Fruit fly (Drosophila melanogaster) whole organism, embryonic: ENCODE data around the gene CG10598.

Source experiments
- BtbVII ChIP-seq: fragments of 200-800 bp; sonication (Bioruptor generic); optimal IDR thresholded peaks from 3 replicates; lab custom pipeline; 2017; ENCODE audit warnings: missing biosample characterization, mild to moderate bottlenecking, missing genetic modification characterization
- Bteb2 ChIP-seq: fragments of 200-800 bp; sonication (Bioruptor generic); optimal IDR thresholded peaks from 2 replicates; lab custom pipeline; 2016; ENCODE audit warnings: missing biosample characterization, missing genetic modification characterization
- CG11085 ChIP-seq: fragments of 200-800 bp; sonication (Bioruptor generic); IDR thresholded peaks from 2 replicates; pipeline ENCODE4 v1.3.6; 2022; ENCODE audit warnings: missing biosample characterization, missing genetic modification characterization
- CG12071 ChIP-seq: fragments of 200-800 bp; sonication (Bioruptor generic); optimal IDR thresholded peaks from 3 replicates; lab custom pipeline; 2018; ENCODE audit warnings: missing biosample characterization, mild to moderate bottlenecking, missing genetic modification characterization
- CG12104 ChIP-seq: fragments of 200-800 bp; sonication (Bioruptor generic); optimal IDR thresholded peaks from 3 replicates; lab custom pipeline; 2016; ENCODE audit warnings: missing biosample characterization, missing genetic modification characterization
- CG12299 ChIP-seq: fragments of 200-800 bp; sonication (Bioruptor generic); optimal IDR thresholded peaks from 2 replicates; lab custom pipeline; 2018; ENCODE audit warnings: missing biosample characterization, mild to moderate bottlenecking, missing genetic modification characterization
- CG12659 ChIP-seq: fragments of 200-800 bp; sonication (Bioruptor generic); optimal IDR thresholded peaks from 3 replicates; lab custom pipeline; 2017; ENCODE audit warnings: mild to moderate bottlenecking, missing biosample characterization, missing genetic modification reagents, missing genetic modification characterization
- CG12744 ChIP-seq: fragments of 200-800 bp; sonication (Bioruptor generic); optimal IDR thresholded peaks from 2 replicates; lab custom pipeline; 2016; ENCODE audit warnings: missing biosample characterization, missing genetic modification characterization
- CG13894 ChIP-seq: fragments of 200-800 bp; sonication (Bioruptor generic); optimal IDR thresholded peaks from 3 replicates; lab custom pipeline; 2018; ENCODE audit warnings: missing biosample characterization, mild to moderate bottlenecking, missing genetic modification characterization, moderate library complexity
- CG14965 ChIP-seq: fragments of 200-800 bp; sonication (Bioruptor generic); optimal IDR thresholded peaks from 2 replicates; lab custom pipeline; 2016; ENCODE audit warnings: missing biosample characterization, missing genetic modification characterization, borderline replicate concordance
- CG1647 ChIP-seq: fragments of 200-800 bp; sonication (Bioruptor generic); optimal IDR thresholded peaks from 3 replicates; lab custom pipeline; 2016; ENCODE audit warnings: missing biosample characterization, missing genetic modification characterization
- CG17186 ChIP-seq: fragments of 200-800 bp; sonication (Bioruptor generic); optimal IDR thresholded peaks from 3 replicates; lab custom pipeline; 2017; ENCODE audit warnings: missing biosample characterization, missing genetic modification reagents, missing genetic modification characterization
- CG2116 ChIP-seq: fragments of 200-800 bp; sonication (Bioruptor generic); optimal IDR thresholded peaks from 3 replicates; lab custom pipeline; 2018; ENCODE audit warnings: missing biosample characterization, mild to moderate bottlenecking, missing genetic modification characterization
- CG2120 ChIP-seq: fragments of 200-800 bp; sonication (Bioruptor generic); optimal IDR thresholded peaks from 3 replicates; lab custom pipeline; 2016; ENCODE audit warnings: missing biosample characterization, missing genetic modification characterization
- CG3163 ChIP-seq: fragments of 200-800 bp; sonication (Bioruptor generic); optimal IDR thresholded peaks from 3 replicates; lab custom pipeline; 2016; ENCODE audit warnings: missing biosample characterization, missing genetic modification characterization
- CG33213 ChIP-seq: fragments of 200-800 bp; sonication (Bioruptor generic); optimal IDR thresholded peaks from 3 replicates; lab custom pipeline; 2016; ENCODE audit warnings: missing biosample characterization, missing genetic modification characterization
- CG34224 ChIP-seq: fragments of 200-800 bp; sonication (Bioruptor generic); IDR thresholded peaks from 3 replicates; pipeline ENCODE4 v1.3.6; 2022; ENCODE audit warnings: missing biosample characterization, missing genetic modification characterization; ENCODE audit not compliant: partially characterized antibody
- CG42726 ChIP-seq: fragments of 200-800 bp; sonication (Bioruptor generic); IDR thresholded peaks from 2 replicates; pipeline ENCODE4 v1.3.6; 2022; ENCODE audit warnings: missing biosample characterization, missing genetic modification characterization; ENCODE audit not compliant: partially characterized antibody
- CG43689 ChIP-seq: fragments of 200-800 bp; sonication (Bioruptor generic); IDR thresholded peaks from 2 replicates; pipeline ENCODE4 v1.3.6; 2022; ENCODE audit warnings: missing biosample characterization, missing genetic modification characterization
- CG4617 ChIP-seq: fragments of 200-800 bp; sonication (Bioruptor generic); optimal IDR thresholded peaks from 3 replicates; lab custom pipeline; 2016; ENCODE audit warnings: missing biosample characterization, missing genetic modification characterization, borderline replicate concordance
- CG4730 ChIP-seq: fragments of 200-800 bp; sonication (Bioruptor generic); IDR thresholded peaks from 2 replicates; pipeline ENCODE4 v1.3.6; 2022; ENCODE audit warnings: missing biosample characterization, missing genetic modification characterization
- CG7271 ChIP-seq: fragments of 200-800 bp; sonication (Bioruptor generic); optimal IDR thresholded peaks from 2 replicates; lab custom pipeline; 2018; ENCODE audit warnings: missing biosample characterization, mild to moderate bottlenecking, missing genetic modification characterization, moderate library complexity
- CG7745 ChIP-seq: fragments of 200-800 bp; sonication (Bioruptor generic); optimal IDR thresholded peaks from 2 replicates; lab custom pipeline; 2018; ENCODE audit warnings: missing biosample characterization, mild to moderate bottlenecking, missing genetic modification characterization, moderate library complexity
- CG8924 ChIP-seq: fragments of 200-800 bp; optimal IDR thresholded peaks from 3 replicates; lab custom pipeline; 2019; ENCODE audit warnings: missing biosample characterization, mild to moderate bottlenecking, missing genetic modification characterization, moderate library complexity
- CoRest ChIP-seq: fragments of 200-800 bp; sonication (Bioruptor generic); optimal IDR thresholded peaks from 3 replicates; lab custom pipeline; 2018; ENCODE audit warnings: missing biosample characterization, mild to moderate bottlenecking, missing genetic modification characterization, moderate library complexity
- Dad ChIP-seq: fragments of 200-800 bp; sonication (Bioruptor generic); optimal IDR thresholded peaks from 3 replicates; lab custom pipeline; 2016; ENCODE audit warnings: missing biosample characterization, missing genetic modification characterization
- Gsc ChIP-seq: fragments of 200-800 bp; sonication (Bioruptor generic); IDR thresholded peaks from 2 replicates; pipeline ENCODE4 v1.3.6; 2022; ENCODE audit warnings: missing biosample characterization, missing genetic modification characterization
- Mes4 ChIP-seq: fragments of 200-800 bp; sonication (Bioruptor generic); optimal IDR thresholded peaks from 2 replicates; lab custom pipeline; 2016; ENCODE audit warnings: missing biosample characterization, missing genetic modification characterization
- NfI ChIP-seq: fragments of 200-800 bp; sonication (Bioruptor generic); optimal IDR thresholded peaks from 3 replicates; lab custom pipeline; 2018; ENCODE audit warnings: missing biosample characterization, mild to moderate bottlenecking, missing genetic modification characterization, moderate library complexity
- Trl ChIP-seq, 3 experiments: fragments of >200 bp in 2 of 3; fragments of 200-800 bp in 1 of 3; sonication (Bioruptor generic) in 1 of 3; optimal IDR thresholded peaks; 2 replicates in 1 of 3; 3 replicates in 2 of 3; lab custom pipeline; 2016 to 2017; ENCODE audit warnings: missing biosample characterization in 1 of 3, missing genetic modification characterization in 1 of 3
- ac ChIP-seq: fragments of 200-800 bp; sonication (Bioruptor generic); optimal IDR thresholded peaks from 3 replicates; lab custom pipeline; 2017; ENCODE audit warnings: missing biosample characterization, mild to moderate bottlenecking, missing genetic modification characterization
- aop ChIP-seq: fragments of 200-800 bp; sonication (Bioruptor generic); IDR thresholded peaks from 2 replicates; pipeline ENCODE4 v1.3.6; 2022; ENCODE audit warnings: missing biosample characterization, missing genetic modification characterization
- ash1 ChIP-seq: fragments of 200-800 bp; sonication (Bioruptor generic); optimal IDR thresholded peaks from 2 replicates; lab custom pipeline; 2018; ENCODE audit warnings: missing biosample characterization, mild to moderate bottlenecking, missing genetic modification characterization
- az2 ChIP-seq: fragments of 200-800 bp; sonication (Bioruptor generic); optimal IDR thresholded peaks from 3 replicates; lab custom pipeline; 2016; ENCODE audit warnings: missing biosample characterization, missing genetic modification characterization
- bigmax ChIP-seq: fragments of 200-800 bp; sonication (Bioruptor generic); optimal IDR thresholded peaks from 2 replicates; lab custom pipeline; 2018; ENCODE audit warnings: missing biosample characterization, mild to moderate bottlenecking, missing genetic modification characterization
- bsh ChIP-seq, 2 experiments: fragments of 200-800 bp; sonication (Bioruptor generic); optimal IDR thresholded peaks; 2 replicates each; lab custom pipeline; 2017 to 2018; ENCODE audit warnings: mild to moderate bottlenecking in 2 of 2, missing biosample characterization in 2 of 2, missing genetic modification characterization in 2 of 2, moderate library complexity in 1 of 2
- dmrt11E ChIP-seq: fragments of 200-800 bp; sonication (Bioruptor generic); optimal IDR thresholded peaks from 3 replicates; lab custom pipeline; 2018; ENCODE audit warnings: missing biosample characterization, mild to moderate bottlenecking, missing genetic modification characterization, moderate library complexity
- dpn ChIP-seq, 2 experiments: fragments of 200-800 bp; sonication (Bioruptor generic); optimal IDR thresholded peaks; 3 replicates each; lab custom pipeline; 2016; ENCODE audit warnings: missing biosample characterization in 2 of 2, missing genetic modification characterization in 2 of 2
- esg ChIP-seq: fragments of 200-800 bp; sonication (Bioruptor generic); conservative IDR thresholded peaks from 2 replicates; pipeline ENCODE4 v1.3.6; 2022; ENCODE audit warnings: missing biosample characterization, missing genetic modification characterization
- fd3F ChIP-seq: fragments of 200-800 bp; sonication (Bioruptor generic); optimal IDR thresholded peaks from 2 replicates; lab custom pipeline; 2018; ENCODE audit warnings: missing biosample characterization, mild to moderate bottlenecking, missing genetic modification characterization, moderate library complexity
- fu2 ChIP-seq: fragments of 200-800 bp; sonication (Bioruptor generic); optimal IDR thresholded peaks from 2 replicates; lab custom pipeline; 2016; ENCODE audit warnings: missing biosample characterization, missing genetic modification characterization
- ind ChIP-seq: fragments of 200-800 bp; sonication (Bioruptor generic); optimal IDR thresholded peaks from 3 replicates; lab custom pipeline; 2016; ENCODE audit warnings: missing biosample characterization, missing genetic modification characterization
- kah ChIP-seq: fragments of 200-800 bp; sonication (Bioruptor generic); optimal IDR thresholded peaks from 2 replicates; lab custom pipeline; 2018; ENCODE audit warnings: missing biosample characterization, mild to moderate bottlenecking, missing genetic modification characterization
- lilli ChIP-seq: fragments of 200-800 bp; sonication (Bioruptor generic); optimal IDR thresholded peaks from 3 replicates; lab custom pipeline; 2016; ENCODE audit warnings: missing biosample characterization, missing genetic modification characterization
- schlank ChIP-seq: fragments of 200-800 bp; sonication (Bioruptor generic); optimal IDR thresholded peaks from 2 replicates; lab custom pipeline; 2018; ENCODE audit warnings: missing biosample characterization, mild to moderate bottlenecking, missing genetic modification characterization
- ttk ChIP-seq: fragments of 200-800 bp; sonication (Bioruptor generic); IDR thresholded peaks from 2 replicates; pipeline ENCODE4 v2.1.2; 2022; ENCODE audit warnings: missing biosample characterization, missing genetic modification characterization
- vfl ChIP-seq: fragments of 200-800 bp; sonication (Bioruptor generic); optimal IDR thresholded peaks from 2 replicates; lab custom pipeline; 2016; ENCODE audit warnings: missing biosample characterization, missing genetic modification characterization
- wdn ChIP-seq: fragments of 200-800 bp; sonication (Bioruptor generic); IDR thresholded peaks from 2 replicates; pipeline ENCODE4 v1.3.6; 2022; ENCODE audit warnings: missing biosample characterization, missing genetic modification characterization

Gene CG10598

DNA sequence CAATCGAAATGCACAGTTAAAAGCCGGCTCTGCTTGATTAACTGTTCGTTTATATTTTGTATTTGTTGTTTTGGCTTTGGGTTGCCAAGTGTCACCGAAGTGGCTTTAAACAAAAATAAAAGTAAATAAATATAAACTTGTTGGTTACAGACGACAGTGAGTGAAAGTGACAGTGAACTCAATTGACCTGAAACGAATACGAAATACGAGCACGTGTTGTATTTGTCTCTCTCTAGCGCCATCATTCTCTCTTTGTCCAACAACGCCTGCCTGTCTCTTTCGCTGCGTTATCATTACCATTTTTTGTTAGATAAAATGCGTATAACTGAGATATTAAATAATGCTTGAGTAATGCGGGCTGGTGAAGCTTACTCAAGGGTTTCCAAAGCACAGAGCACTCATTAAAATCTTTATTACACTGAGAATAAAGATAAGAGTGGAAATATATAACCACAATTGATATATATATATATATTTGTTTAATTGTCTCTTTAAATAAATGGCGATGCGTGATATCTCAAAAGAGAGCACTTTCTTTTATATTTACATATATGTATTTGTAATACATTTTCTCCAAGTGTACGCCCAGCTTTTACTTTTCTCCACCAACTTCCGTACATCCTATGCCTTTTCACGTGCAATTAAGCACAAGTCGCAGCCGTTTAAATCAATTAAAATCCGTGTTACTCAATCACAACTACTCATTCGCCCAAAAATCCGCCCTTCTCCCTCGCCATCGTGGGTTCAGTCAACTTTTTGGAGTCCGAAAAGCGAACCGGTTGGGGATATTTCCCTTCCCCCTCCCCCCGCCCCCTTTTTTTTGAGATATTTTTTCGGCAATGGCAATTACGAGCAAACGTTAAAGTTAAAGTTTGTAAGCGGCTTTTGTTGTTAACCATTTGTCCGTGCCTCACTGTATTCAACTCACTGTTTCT lies 45.1 kb downstream of the CG10598 start (continued):
- TF ChIP-seq CG8924 (tag; lab: Kevin White, UChicago), result peak; percentile 36
- TF ChIP-seq CG12659 (GFP tag; lab: Kevin White, UChicago), result peak; percentile 0
- TF ChIP-seq az2 (GFP tag; lab: Kevin White, UChicago), result peak; percentile 5
- no peak for TF ChIP-seq CG17186 (GFP tag; lab: Kevin White, UChicago)
- 0 out of 2 replicates have a peak, but pooled peaks have one; percentile 28 for TF ChIP-seq ttk (GFP tag; lab: Robert Waterston, UW)
- TF ChIP-seq CG12744 (GFP tag; lab: Kevin White, UChicago), result no peak
- TF ChIP-seq CG34224, result no peak
- TF ChIP-seq CG2116 (GFP tag; lab: Kevin White, UChicago), result no peak
- TF ChIP-seq dmrt11E (tag; lab: Kevin White, UChicago), result no peak
- no peak for TF ChIP-seq NfI (GFP tag; lab: Kevin White, UChicago)
- no peak for TF ChIP-seq aop (GFP tag; lab: Robert Waterston, UW)
- TF ChIP-seq lilli (GFP tag; lab: Kevin White, UChicago), result no peak
- TF ChIP-seq vfl (GFP tag; lab: Kevin White, UChicago), result no peak
- no peak for TF ChIP-seq CG7745
- peak in 1 of 2 experiments; percentile 44 for TF ChIP-seq bsh (GFP tag; optimal IDR thresholded peaks at IDR 0.05; lab: Kevin White, UChicago)
- no peak for TF ChIP-seq CG14965 (GFP tag; lab: Kevin White, UChicago)
- TF ChIP-seq ac (GFP tag; lab: Kevin White, UChicago), result no peak
- no peak for TF ChIP-seq CG43689 (GFP tag; lab: Robert Waterston, UW)
- no peak for TF ChIP-seq ash1 (GFP tag; lab: Kevin White, UChicago)
- TF ChIP-seq CG12104 (GFP tag; lab: Kevin White, UChicago), result no peak
- TF ChIP-seq CG13894 (tag; lab: Kevin White, UChicago), result no peak
- no peak for TF ChIP-seq CG42726
- TF ChIP-seq kah (GFP tag; lab: Kevin White, UChicago), result no peak
- TF ChIP-seq CG3163 (GFP tag; lab: Kevin White, UChicago), result no peak
- no peak for TF ChIP-seq Bteb2 (GFP tag; lab: Kevin White, UChicago)
- TF ChIP-seq Mes4 (GFP tag; lab: Kevin White, UChicago), result no peak
- TF ChIP-seq dpn (GFP tag; optimal IDR thresholded peaks at IDR 0.05; lab: Kevin White, UChicago), result no peak
- TF ChIP-seq ind (GFP tag; lab: Kevin White, UChicago), result peak; percentile 5
- 0 out of 2 replicates have a peak, but pooled peaks have one; percentile 16 for TF ChIP-seq wdn (GFP tag; lab: Robert Waterston, UW)
- no peak for TF ChIP-seq CG11085
- no peak for TF ChIP-seq CG4617
- no peak for TF ChIP-seq CG4730 (GFP tag; lab: Robert Waterston, UW)
- TF ChIP-seq Dad (GFP tag; lab: Kevin White, UChicago), result no peak
- no peak for TF ChIP-seq CG33213 (GFP tag; lab: Kevin White, UChicago)
- TF ChIP-seq CG1647, result no peak
- no peak for TF ChIP-seq CG12299 (tag; lab: Kevin White, UChicago)
- TF ChIP-seq CG12071 (GFP tag; lab: Kevin White, UChicago), result no peak
- TF ChIP-seq CG2120, result no peak
- no peak for TF ChIP-seq schlank (tag; lab: Kevin White, UChicago)
- no peak for TF ChIP-seq Trl (optimal IDR thresholded peaks at IDR 0.05; lab: Kevin White, UChicago)
- TF ChIP-seq Trl (GFP tag; optimal IDR thresholded peaks at IDR 0.05; lab: Kevin White, UChicago), result no peak
- TF ChIP-seq BtbVII, result no peak
- no peak for TF ChIP-seq bigmax (GFP tag; lab: Kevin White, UChicago)
- TF ChIP-seq Gsc (GFP tag; lab: Robert Waterston, UW), result no peak
- peak; percentile 8 for TF ChIP-seq fd3F (GFP tag; lab: Kevin White, UChicago)
- peak; percentile 18 for TF ChIP-seq CoRest (tag; lab: Kevin White, UChicago)
- no peak for TF ChIP-seq fu2
- no peak for TF ChIP-seq CG7271 (tag; lab: Kevin White, UChicago)
- TF ChIP-seq esg (GFP tag; lab: Robert Waterston, UW), result no peak
